Worm (Caenorhabditis elegans) whole organism, mixed stage, embryonic: ENCODE data around the gene srsx-35.

ENCODE experiments used
- bed-3 ChIP-seq: fragments of 200-800 bp; sonication (Bioruptor generic); optimal IDR thresholded peaks from 3 replicates; lab custom pipeline; 2018; ENCODE audit warnings: mild to moderate bottlenecking, missing genetic modification characterization, moderate library complexity, missing compliant biosample characterization
- ceh-43 ChIP-seq: fragments of 200-800 bp; sonication (Bioruptor generic); optimal IDR thresholded peaks from 2 replicates; lab custom pipeline; 2018; ENCODE audit warnings: mild to moderate bottlenecking, missing genetic modification characterization, moderate library complexity, missing compliant biosample characterization
- drap-1 ChIP-seq: fragments of 200-800 bp; sonication (Bioruptor generic); optimal IDR thresholded peaks from 3 replicates; lab custom pipeline; 2018; ENCODE audit warnings: mild to moderate bottlenecking, missing genetic modification characterization, missing compliant biosample characterization
- mab-5 ChIP-seq: fragments of 150-350 bp; optimal IDR thresholded peaks from 2 replicates; lab custom pipeline; 2014; ENCODE audit warnings: missing biosample characterization, missing genetic modification characterization
- mep-1 ChIP-seq: fragments of 150-350 bp; optimal IDR thresholded peaks from 2 replicates; lab custom pipeline; 2017; ENCODE audit warnings: missing biosample characterization, missing genetic modification reagents, missing genetic modification characterization, inconsistent platforms
- nhr-12 ChIP-seq: fragments of 150-350 bp; optimal IDR thresholded peaks from 2 replicates; lab custom pipeline; 2014; ENCODE audit warnings: missing biosample characterization, missing genetic modification characterization
- nhr-76 ChIP-seq: sonication (generic microtip); optimal IDR thresholded peaks from 2 replicates; lab custom pipeline; 2017; ENCODE audit warnings: missing biosample characterization, missing genetic modification characterization
- unc-39 ChIP-seq: fragments of 150-350 bp; optimal IDR thresholded peaks from 2 replicates; lab custom pipeline; 2014; ENCODE audit warnings: missing biosample characterization, missing genetic modification characterization
- unc-62 ChIP-seq: fragments of 150-350 bp; optimal IDR thresholded peaks from 2 replicates; lab custom pipeline; 2014; ENCODE audit warnings: missing biosample characterization, missing genetic modification reagents, missing genetic modification characterization

ce11 chrV:20636855-20637254, 44.4 kb upstream of the srsx-35 start, which contains the start of gene ttr-13:
- no peak for TF ChIP-seq unc-39 (tag; lab: Kevin White, UChicago)
- no peak for TF ChIP-seq unc-62 (GFP tag; lab: Kevin White, UChicago)
- TF ChIP-seq nhr-76 (tag; lab: Kevin White, UChicago) = no peak
- no peak for TF ChIP-seq ceh-43 (GFP tag; lab: Kevin White, UChicago)
- no peak for TF ChIP-seq bed-3 (GFP tag; lab: Kevin White, UChicago)
- TF ChIP-seq mab-5 (tag; lab: Kevin White, UChicago) = no peak
- TF ChIP-seq mep-1 (tag; lab: Kevin White, UChicago) = no peak
- TF ChIP-seq drap-1 (GFP tag; lab: Kevin White, UChicago) = no peak
- no peak for TF ChIP-seq nhr-12
